Worm (Caenorhabditis elegans): Measurements from ENCODE around the gene trh-1.

DNA sequence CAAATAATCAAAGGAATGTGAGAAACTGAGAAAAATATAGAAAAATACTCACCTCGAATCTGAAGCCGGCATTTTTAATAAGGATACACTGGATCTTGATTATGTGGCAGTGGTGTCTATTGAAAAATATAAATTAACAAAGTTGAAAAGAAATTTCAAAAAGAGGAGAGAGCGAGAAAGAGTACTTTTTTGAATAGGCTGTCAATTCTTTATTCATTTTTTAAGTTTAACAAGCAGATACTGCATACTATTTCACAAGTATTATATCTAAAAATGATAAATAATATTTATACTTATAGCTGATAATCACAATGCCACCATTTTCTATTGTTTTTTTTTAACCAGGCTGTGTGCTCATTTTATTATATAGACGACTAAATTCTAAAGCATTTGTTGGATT is 49.3 kb downstream of the trh-1 start, which contains the start of gene npr-26:
- TF ChIP-seq W03F9.2 (tag; optimal IDR thresholded peaks at IDR 0.05) (no peak), dao-5 (tag; optimal IDR thresholded peaks at IDR 0.05) (no peak), him-1 (tag; optimal IDR thresholded peaks at IDR 0.05) (no peak)
